Worm (Caenorhabditis elegans): Measurements from ENCODE around the gene ZK809.8.

DNA sequence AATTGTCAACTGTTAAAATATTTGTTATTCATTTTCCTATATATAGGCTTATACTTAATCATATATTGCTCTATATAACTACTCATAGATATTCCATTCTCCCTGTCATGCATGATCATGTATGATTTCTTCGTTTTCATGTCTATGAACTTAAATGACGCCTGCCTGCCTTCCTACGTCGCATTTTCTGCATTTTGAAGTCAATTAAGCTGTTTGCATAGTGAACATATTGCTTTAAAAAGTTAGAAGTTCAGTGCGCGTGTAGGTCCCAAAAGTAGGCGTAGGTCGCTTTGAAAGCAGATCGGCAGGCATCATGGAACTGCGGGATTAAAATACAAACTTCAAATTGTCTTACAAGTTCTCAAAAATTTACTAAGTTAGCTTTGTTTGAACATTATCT is 4.2 kb downstream of the ZK809.8 start:
- no peak for TF ChIP-seq ama-1 (optimal IDR thresholded peaks at IDR 0.05)
- TF ChIP-seq ceh-13 (GFP tag; optimal IDR thresholded peaks at IDR 0.05), result no peak
- TF ChIP-seq hmbx-1 (tag; optimal IDR thresholded peaks at IDR 0.05), result no peak
- no peak for TF ChIP-seq ceh-36 (tag; optimal IDR thresholded peaks at IDR 0.05)
- TF ChIP-seq B0310.2 (tag; optimal IDR thresholded peaks at IDR 0.05), result no peak
- no peak for TF ChIP-seq tbx-37 (GFP tag; conservative IDR thresholded peaks at IDR 0.05)
- TF ChIP-seq scrt-1 (GFP tag; IDR thresholded peaks at IDR 0.05), result no peak
- no peak for TF ChIP-seq hnd-1 (tag; optimal IDR thresholded peaks at IDR 0.05)
- TF ChIP-seq pes-1 (GFP tag; IDR thresholded peaks at IDR 0.05), result no peak
- no peak for TF ChIP-seq flt-1 (GFP tag; IDR thresholded peaks at IDR 0.05)
- no peak for TF ChIP-seq tra-4 (tag; optimal IDR thresholded peaks at IDR 0.05)
- no peak for TF ChIP-seq F13C5.2 (tag; optimal IDR thresholded peaks at IDR 0.05)
- TF ChIP-seq tbx-11 (GFP tag; IDR thresholded peaks at IDR 0.05), result no peak
- TF ChIP-seq ets-7 (tag; optimal IDR thresholded peaks at IDR 0.05), result no peak

Data from whole organism, early embryonic.